Worm (Caenorhabditis elegans): Measurements from ENCODE around the gene mrp-6.
"Not testable (repeated sequence)": the region's sequence is repeated elsewhere in the genome, so short reads cannot be mapped to it uniquely, and the experiment has no call there.

ce11 chrX:4202114-4202513 lies 15.6 kb upstream of the mrp-6 start, which contains the start of gene F20B6.6:
- TF ChIP-seq nhr-237 (tag; optimal IDR thresholded peaks at IDR 0.05); aly-2 (tag; optimal IDR thresholded peaks at IDR 0.05); nhr-28 (tag; optimal IDR thresholded peaks at IDR 0.05); sea-2 (GFP tag; optimal IDR thresholded peaks at IDR 0.05); fos-1 (tag; optimal IDR thresholded peaks at IDR 0.05): not testable (repeated sequence)

All from whole organism, L3 larva.